Worm (Caenorhabditis elegans) whole organism, L3 larva: ENCODE data around the gene ztf-13.

Experiments
- R02D3.7 ChIP-seq: fragments of 150-350 bp; optimal IDR thresholded peaks from 2 replicates; lab custom pipeline; 2014; ENCODE audit warnings: missing biosample characterization, missing genetic modification characterization
- ZK546.5 ChIP-seq: sonication (generic microtip); optimal IDR thresholded peaks from 2 replicates; lab custom pipeline; 2017; ENCODE audit warnings: missing biosample characterization, missing genetic modification characterization
- aly-2 ChIP-seq: fragments of 150-350 bp; optimal IDR thresholded peaks from 2 replicates; lab custom pipeline; 2014; ENCODE audit warnings: missing biosample characterization, missing genetic modification characterization
- ama-1 ChIP-seq: fragments of 150-350 bp; optimal IDR thresholded peaks from 2 replicates; lab custom pipeline; 2018
- ceh-16 ChIP-seq: sonication (generic microtip); optimal IDR thresholded peaks from 2 replicates; lab custom pipeline; 2017; ENCODE audit warnings: missing biosample characterization, missing genetic modification characterization
- ceh-28 ChIP-seq: fragments of 150-350 bp; optimal IDR thresholded peaks from 2 replicates; lab custom pipeline; 2014; ENCODE audit warnings: missing biosample characterization, missing genetic modification reagents, missing genetic modification characterization
- ceh-82 ChIP-seq: fragments of 150-350 bp; optimal IDR thresholded peaks from 2 replicates; lab custom pipeline; 2014; ENCODE audit warnings: missing biosample characterization, missing genetic modification characterization
- ceh-9 ChIP-seq: sonication (generic microtip); optimal IDR thresholded peaks from 2 replicates; lab custom pipeline; 2018; ENCODE audit warnings: missing biosample characterization, missing genetic modification characterization
- daf-12 ChIP-seq: fragments of 150-350 bp; optimal IDR thresholded peaks from 2 replicates; lab custom pipeline; 2014; ENCODE audit warnings: missing biosample characterization, missing genetic modification reagents, missing genetic modification characterization
- egl-27 ChIP-seq: sonication (generic microtip); optimal IDR thresholded peaks from 4 replicates; lab custom pipeline; 2017; ENCODE audit warnings: missing biosample characterization, missing genetic modification reagents, missing genetic modification characterization
- egl-5 ChIP-seq: fragments of 150-350 bp; optimal IDR thresholded peaks from 2 replicates; lab custom pipeline; 2017; ENCODE audit warnings: missing biosample characterization, missing genetic modification reagents, missing genetic modification characterization, inconsistent platforms
- elt-1 ChIP-seq: fragments of 150-350 bp; optimal IDR thresholded peaks from 2 replicates; lab custom pipeline; 2014; ENCODE audit warnings: missing biosample characterization, missing genetic modification characterization
- elt-2 ChIP-seq: sonication (generic microtip); optimal IDR thresholded peaks from 2 replicates; lab custom pipeline; 2016; ENCODE audit warnings: missing genetic modification reagents, mild to moderate bottlenecking, missing genetic modification characterization, missing compliant biosample characterization
- elt-3 ChIP-seq, 3 experiments: fragments of 150-350 bp in 1 of 3; sonication (generic microtip) in 2 of 3; optimal IDR thresholded peaks; 2 replicates in 2 of 3; 4 replicates in 1 of 3; lab custom pipeline; 2014 to 2017; ENCODE audit warnings: missing biosample characterization in 3 of 3, missing genetic modification characterization in 3 of 3
- eor-1 ChIP-seq, 2 experiments: fragments of 150-350 bp; optimal IDR thresholded peaks; 2 replicates each; lab custom pipeline; 2014 to 2018; ENCODE audit warnings: missing biosample characterization in 2 of 2, missing genetic modification characterization in 2 of 2
- fkh-10 ChIP-seq: sonication (generic microtip); optimal IDR thresholded peaks from 2 replicates; lab custom pipeline; 2017; ENCODE audit warnings: missing biosample characterization, missing genetic modification reagents, missing genetic modification characterization
- fkh-2 ChIP-seq: fragments of 150-350 bp; optimal IDR thresholded peaks from 2 replicates; lab custom pipeline; 2014; ENCODE audit warnings: missing biosample characterization, missing genetic modification reagents, missing genetic modification characterization
- fos-1 ChIP-seq: fragments of 150-350 bp; optimal IDR thresholded peaks from 2 replicates; lab custom pipeline; 2014; ENCODE audit warnings: missing biosample characterization, missing genetic modification characterization
- hmg-11 ChIP-seq: sonication (generic microtip); optimal IDR thresholded peaks from 2 replicates; lab custom pipeline; 2016; ENCODE audit warnings: missing genetic modification characterization, missing compliant biosample characterization
- jun-1 ChIP-seq: fragments of 150-350 bp; optimal IDR thresholded peaks from 2 replicates; lab custom pipeline; 2014; ENCODE audit warnings: missing biosample characterization, missing genetic modification reagents, missing genetic modification characterization
- lin-15B ChIP-seq: fragments of 150-350 bp; optimal IDR thresholded peaks from 2 replicates; lab custom pipeline; 2014; ENCODE audit warnings: missing biosample characterization, missing genetic modification characterization
- lin-39 ChIP-seq: fragments of 150-350 bp; optimal IDR thresholded peaks from 2 replicates; lab custom pipeline; 2018; ENCODE audit warnings: missing biosample characterization, missing genetic modification reagents, missing genetic modification characterization
- lsy-12 ChIP-seq: sonication (generic microtip); optimal IDR thresholded peaks from 2 replicates; lab custom pipeline; 2016; ENCODE audit warnings: mild to moderate bottlenecking, missing genetic modification characterization, missing compliant biosample characterization
- mdl-1 ChIP-seq: fragments of 150-350 bp; optimal IDR thresholded peaks from 2 replicates; lab custom pipeline; 2014; ENCODE audit warnings: missing biosample characterization, missing genetic modification characterization
- mml-1 ChIP-seq: fragments of 150-350 bp; sonication (generic microtip); optimal IDR thresholded peaks from 3 replicates; lab custom pipeline; 2014; ENCODE audit warnings: missing biosample characterization, missing genetic modification characterization
- nfya-1 ChIP-seq: sonication (generic microtip); optimal IDR thresholded peaks from 2 replicates; lab custom pipeline; 2017; ENCODE audit warnings: missing genetic modification characterization, mild to moderate bottlenecking, missing compliant biosample characterization, antibody characterized with exemption, moderate library complexity; ENCODE audit not compliant: insufficient read depth
- nhr-11 ChIP-seq: fragments of 150-350 bp; optimal IDR thresholded peaks from 2 replicates; lab custom pipeline; 2014; ENCODE audit warnings: missing biosample characterization, missing genetic modification characterization
- nhr-12 ChIP-seq: fragments of 150-350 bp; optimal IDR thresholded peaks from 2 replicates; lab custom pipeline; 2014; ENCODE audit warnings: missing biosample characterization, missing genetic modification characterization
- nhr-23 ChIP-seq: fragments of 150-350 bp; optimal IDR thresholded peaks from 2 replicates; lab custom pipeline; 2014; ENCODE audit warnings: missing biosample characterization, missing genetic modification reagents, missing genetic modification characterization
- nhr-237 ChIP-seq: fragments of 150-350 bp; optimal IDR thresholded peaks from 2 replicates; lab custom pipeline; 2014; ENCODE audit warnings: missing biosample characterization, missing genetic modification characterization
- nhr-25 ChIP-seq: sonication (generic microtip); optimal IDR thresholded peaks from 2 replicates; lab custom pipeline; 2017; ENCODE audit warnings: missing biosample characterization, missing genetic modification characterization
- nhr-28 ChIP-seq: fragments of 150-350 bp; optimal IDR thresholded peaks from 2 replicates; lab custom pipeline; 2014; ENCODE audit warnings: missing biosample characterization, missing genetic modification characterization
- nhr-43 ChIP-seq: sonication (generic microtip); optimal IDR thresholded peaks from 2 replicates; lab custom pipeline; 2016; ENCODE audit warnings: mild to moderate bottlenecking, missing genetic modification characterization, missing compliant biosample characterization; ENCODE audit not compliant: poor library complexity, severe bottlenecking
- nhr-67 ChIP-seq: fragments of 150-350 bp; optimal IDR thresholded peaks from 2 replicates; lab custom pipeline; 2014; ENCODE audit warnings: missing biosample characterization, missing genetic modification characterization
- nhr-76 ChIP-seq: fragments of 150-350 bp; sonication (generic microtip); optimal IDR thresholded peaks from 5 replicates; lab custom pipeline; 2014; ENCODE audit warnings: missing biosample characterization, missing genetic modification characterization
- nhr-77 ChIP-seq: fragments of 150-350 bp; optimal IDR thresholded peaks from 2 replicates; lab custom pipeline; 2014; ENCODE audit warnings: missing biosample characterization, missing genetic modification characterization
- pha-4 ChIP-seq: fragments of 150-350 bp; optimal IDR thresholded peaks from 2 replicates; lab custom pipeline; 2014; ENCODE audit warnings: missing biosample characterization, missing genetic modification reagents, missing genetic modification characterization
- pqm-1 ChIP-seq: fragments of 150-350 bp; optimal IDR thresholded peaks from 2 replicates; lab custom pipeline; 2017; ENCODE audit warnings: missing biosample characterization, missing genetic modification characterization, inconsistent platforms
- sea-2 ChIP-seq: fragments of 150-350 bp; sonication (generic microtip); optimal IDR thresholded peaks from 4 replicates; lab custom pipeline; 2014; ENCODE audit warnings: missing biosample characterization, missing genetic modification reagents, missing genetic modification characterization
- skn-1 ChIP-seq: fragments of 150-350 bp; optimal IDR thresholded peaks from 2 replicates; lab custom pipeline; 2014; ENCODE audit warnings: missing biosample characterization, missing genetic modification characterization
- snpc-4 ChIP-seq: fragments of 150-350 bp; optimal IDR thresholded peaks from 2 replicates; lab custom pipeline; 2014; ENCODE audit warnings: missing biosample characterization, missing genetic modification characterization
- tbx-2 ChIP-seq: sonication (generic microtip); optimal IDR thresholded peaks from 2 replicates; lab custom pipeline; 2016; ENCODE audit warnings: mild to moderate bottlenecking, missing genetic modification characterization, missing compliant biosample characterization
- unc-39 ChIP-seq: sonication (generic microtip); optimal IDR thresholded peaks from 4 replicates; lab custom pipeline; 2017; ENCODE audit warnings: missing biosample characterization, missing genetic modification characterization
- unc-62 ChIP-seq: fragments of 150-350 bp; sonication (generic microtip); optimal IDR thresholded peaks from 4 replicates; lab custom pipeline; 2014; ENCODE audit warnings: missing biosample characterization, missing genetic modification reagents, missing genetic modification characterization
- zag-1 ChIP-seq: fragments of 150-350 bp; optimal IDR thresholded peaks from 2 replicates; lab custom pipeline; 2014; ENCODE audit warnings: missing biosample characterization, missing genetic modification characterization
- ztf-11 ChIP-seq: fragments of 150-350 bp; optimal IDR thresholded peaks from 2 replicates; lab custom pipeline; 2014; ENCODE audit warnings: missing biosample characterization, missing genetic modification characterization
- ztf-4 ChIP-seq: fragments of 150-350 bp; optimal IDR thresholded peaks from 2 replicates; lab custom pipeline; 2014; ENCODE audit warnings: missing biosample characterization, missing genetic modification characterization

ztf-13 gene

DNA sequence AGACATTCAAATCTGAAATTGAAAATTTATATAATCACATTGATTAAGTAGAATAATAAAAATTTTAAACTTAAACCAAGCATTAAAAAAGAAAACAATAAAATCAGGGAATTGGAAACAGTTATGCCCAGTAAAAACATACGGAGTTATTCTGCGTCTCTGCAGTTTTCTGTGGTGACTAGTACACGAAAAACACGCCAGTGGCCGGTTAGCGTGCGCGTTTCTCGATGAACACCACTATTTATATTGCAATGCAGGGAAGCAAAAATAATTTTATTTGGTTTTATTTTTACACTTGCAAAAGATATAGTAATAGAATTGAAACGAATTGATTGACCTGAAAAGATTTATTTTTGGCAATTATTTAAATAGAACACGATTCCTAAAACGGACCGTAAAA is 2.1 kb downstream of the ztf-13 start, which contains the start of gene sec-3:
Gene sec-3 (minus strand): TSS at position 21 of the 400 bp plus-strand sequence.
- TF ChIP-seq nhr-67 (tag; lab: Kevin White, UChicago), result no peak
- no peak for TF ChIP-seq fkh-2 (tag; lab: Kevin White, UChicago)
- no peak for TF ChIP-seq nhr-237
- no peak for TF ChIP-seq ceh-16 (tag; lab: Kevin White, UChicago)
- TF ChIP-seq snpc-4, result peak; percentile 88
- peak; percentile 59 for TF ChIP-seq ama-1 (lab: Kevin White, UChicago)
- TF ChIP-seq elt-3 (tag; optimal IDR thresholded peaks at IDR 0.05; lab: Kevin White, UChicago), result no peak
- no peak for TF ChIP-seq daf-12 (tag; lab: Kevin White, UChicago)
- TF ChIP-seq egl-5 (tag; lab: Kevin White, UChicago), result peak; percentile 84
- TF ChIP-seq ztf-4 (tag; lab: Kevin White, UChicago), result peak; percentile 70
- peak; percentile 23 for TF ChIP-seq aly-2
- TF ChIP-seq unc-62 (GFP tag; lab: Kevin White, UChicago), result peak; percentile 4
- TF ChIP-seq elt-2 (tag; lab: Kevin White, UChicago), result peak; percentile 81
- TF ChIP-seq ZK546.5, result no peak
- no peak for TF ChIP-seq fkh-10 (GFP tag; lab: Kevin White, UChicago)
- TF ChIP-seq pqm-1 (tag; lab: Kevin White, UChicago), result peak; percentile 35
- no peak for TF ChIP-seq unc-39 (tag; lab: Kevin White, UChicago)
- peak; percentile 92 for TF ChIP-seq nhr-23
- peak; percentile 89 for TF ChIP-seq hmg-11 (tag; lab: Kevin White, UChicago)
- no peak for TF ChIP-seq nhr-11 (tag; lab: Kevin White, UChicago)
- no peak for TF ChIP-seq zag-1 (tag; lab: Kevin White, UChicago)
- TF ChIP-seq R02D3.7 (tag; lab: Kevin White, UChicago), result peak; percentile 64
- TF ChIP-seq ceh-9 (tag; lab: Kevin White, UChicago), result no peak
- TF ChIP-seq nhr-43, result peak; percentile 84
- TF ChIP-seq ceh-82 (tag; lab: Kevin White, UChicago), result peak; percentile 39
- no peak for TF ChIP-seq nhr-12 (tag; lab: Kevin White, UChicago)
- peak; percentile 55 for TF ChIP-seq fos-1 (tag; lab: Kevin White, UChicago)
- TF ChIP-seq lsy-12 (tag; lab: Kevin White, UChicago), result peak; percentile 71
- peak; percentile 64 for TF ChIP-seq skn-1
- peak; percentile 58 for TF ChIP-seq nhr-77
- no peak for TF ChIP-seq nhr-76
- peak; percentile 72 for TF ChIP-seq tbx-2 (tag; lab: Kevin White, UChicago)
- TF ChIP-seq mml-1 (tag; lab: Kevin White, UChicago), result no peak
- TF ChIP-seq ceh-28 (tag; lab: Kevin White, UChicago), result peak; percentile 66
- no peak for TF ChIP-seq mdl-1 (tag; lab: Kevin White, UChicago)
- TF ChIP-seq egl-27 (tag; lab: Kevin White, UChicago), result no peak
- no peak for TF ChIP-seq nhr-28
- TF ChIP-seq eor-1 (tag; optimal IDR thresholded peaks at IDR 0.05; lab: Kevin White, UChicago), result no peak
- TF ChIP-seq sea-2 (GFP tag; lab: Kevin White, UChicago), result no peak
- peak; percentile 97 for TF ChIP-seq pha-4
- TF ChIP-seq jun-1, result peak; percentile 76
- TF ChIP-seq lin-39 (tag; lab: Kevin White, UChicago), result peak; percentile 83
- TF ChIP-seq lin-15B (tag; lab: Kevin White, UChicago), result peak; percentile 61
- peak; percentile 85 for TF ChIP-seq nfya-1 (tag; lab: Kevin White, UChicago)
- TF ChIP-seq ztf-11 (tag; lab: Kevin White, UChicago), result no peak
- peak; percentile 82 for TF ChIP-seq nhr-25 (tag; lab: Kevin White, UChicago)
- TF ChIP-seq elt-1 (tag; lab: Kevin White, UChicago), result no peak
